Worm (Caenorhabditis elegans): Measurements from ENCODE around the gene pole-2.

- TF ChIP-seq F13H6.1 (tag; optimal IDR thresholded peaks at IDR 0.05) (peak; percentile 83), mab-5 (tag; optimal IDR thresholded peaks at IDR 0.05) (peak; percentile 73), unc-62 (GFP tag; optimal IDR thresholded peaks at IDR 0.05) (no peak), alr-1 (tag; optimal IDR thresholded peaks at IDR 0.05) (no peak), skn-1 (tag; optimal IDR thresholded peaks at IDR 0.05) (no peak), aly-2 (tag; optimal IDR thresholded peaks at IDR 0.05) (no peak), nhr-12 (tag; optimal IDR thresholded peaks at IDR 0.05) (no peak)
These were observed 1.3 kb upstream of the pole-2 start, which contains the start of gene snrp-3 for ce11 chrIV:8687605-8688191.
